Worm (Caenorhabditis elegans): ENCODE data around the gene nspg-5.

The nspg-5 gene

ce11 chrX:2969447-2969989 lies 12.3 kb upstream of the nspg-5 start:
- TF ChIP-seq ama-1 (optimal IDR thresholded peaks at IDR 0.05) (no peak), hnd-1 (tag; optimal IDR thresholded peaks at IDR 0.05) (no peak), sea-1 (GFP tag; conservative IDR thresholded peaks at IDR 0.05) (no peak)

ce11 chrX:2970212-2970611 lies 11.6 kb upstream of the nspg-5 start:
- TF ChIP-seq hnd-1 (tag; optimal IDR thresholded peaks at IDR 0.05) (no peak), sea-1 (GFP tag; conservative IDR thresholded peaks at IDR 0.05) (no peak), hmbx-1 (tag; optimal IDR thresholded peaks at IDR 0.05) (no peak), scrt-1 (GFP tag; IDR thresholded peaks at IDR 0.05) (no peak), hmg-4 (GFP tag; optimal IDR thresholded peaks at IDR 0.05) (no peak)

- no peak for TF ChIP-seq aly-1 (tag; optimal IDR thresholded peaks at IDR 0.05)
- no peak for TF ChIP-seq tra-4 (tag; optimal IDR thresholded peaks at IDR 0.05)
- TF ChIP-seq scrt-1 (GFP tag; IDR thresholded peaks at IDR 0.05) = no peak
- no peak for TF ChIP-seq pes-1 (GFP tag; IDR thresholded peaks at IDR 0.05)
- no peak for TF ChIP-seq tbx-11 (GFP tag; IDR thresholded peaks at IDR 0.05)
- no peak for TF ChIP-seq ceh-13 (GFP tag; optimal IDR thresholded peaks at IDR 0.05)
- no peak for TF ChIP-seq flt-1 (GFP tag; IDR thresholded peaks at IDR 0.05)
- no peak for TF ChIP-seq hmbx-1 (tag; optimal IDR thresholded peaks at IDR 0.05)
- no peak for TF ChIP-seq ama-1 (optimal IDR thresholded peaks at IDR 0.05)
- no peak for TF ChIP-seq F13C5.2 (tag; optimal IDR thresholded peaks at IDR 0.05)
- TF ChIP-seq hnd-1 (tag; optimal IDR thresholded peaks at IDR 0.05) = no peak
- TF ChIP-seq ets-7 (tag; optimal IDR thresholded peaks at IDR 0.05) = no peak
- TF ChIP-seq ceh-36 (tag; optimal IDR thresholded peaks at IDR 0.05) = no peak
- no peak for TF ChIP-seq tbx-37 (GFP tag; conservative IDR thresholded peaks at IDR 0.05)
- TF ChIP-seq B0310.2 (tag; optimal IDR thresholded peaks at IDR 0.05) = no peak
- no peak for TF ChIP-seq hmg-4 (GFP tag; optimal IDR thresholded peaks at IDR 0.05)
- TF ChIP-seq sea-1 (GFP tag; conservative IDR thresholded peaks at IDR 0.05) = no peak
Measured at ce11 chrX:2970804-2971395, 10.9 kb upstream of the nspg-5 start.

- no peak for TF ChIP-seq tra-4 (tag; optimal IDR thresholded peaks at IDR 0.05)
- TF ChIP-seq hmg-4 (GFP tag; optimal IDR thresholded peaks at IDR 0.05) = no peak
- no peak for TF ChIP-seq flt-1 (GFP tag; IDR thresholded peaks at IDR 0.05)
Measured at ce11 chrX:2971542-2971988, 10.2 kb upstream of the nspg-5 start.

ce11 chrX:2972272-2973042 lies 9.4 kb upstream of the nspg-5 start:
- TF ChIP-seq pes-1 (GFP tag; IDR thresholded peaks at IDR 0.05) (no peak), hmg-4 (GFP tag; optimal IDR thresholded peaks at IDR 0.05) (no peak), ceh-36 (tag; optimal IDR thresholded peaks at IDR 0.05) (no peak), ama-1 (optimal IDR thresholded peaks at IDR 0.05) (no peak), aly-1 (tag; optimal IDR thresholded peaks at IDR 0.05) (no peak), B0310.2 (tag; optimal IDR thresholded peaks at IDR 0.05) (no peak), tra-4 (tag; optimal IDR thresholded peaks at IDR 0.05) (no peak), flt-1 (GFP tag; IDR thresholded peaks at IDR 0.05) (no peak), tbx-37 (GFP tag; conservative IDR thresholded peaks at IDR 0.05) (no peak), hnd-1 (tag; optimal IDR thresholded peaks at IDR 0.05) (no peak), sea-1 (GFP tag; conservative IDR thresholded peaks at IDR 0.05) (no peak)

- TF ChIP-seq B0310.2 (tag; optimal IDR thresholded peaks at IDR 0.05) = no peak
- no peak for TF ChIP-seq scrt-1 (GFP tag; IDR thresholded peaks at IDR 0.05)
- TF ChIP-seq hnd-1 (tag; optimal IDR thresholded peaks at IDR 0.05) = no peak
- no peak for TF ChIP-seq sea-1 (GFP tag; conservative IDR thresholded peaks at IDR 0.05)
- no peak for TF ChIP-seq tbx-37 (GFP tag; conservative IDR thresholded peaks at IDR 0.05)
- TF ChIP-seq hmbx-1 (tag; optimal IDR thresholded peaks at IDR 0.05) = no peak
- TF ChIP-seq F13C5.2 (tag; optimal IDR thresholded peaks at IDR 0.05) = no peak
- TF ChIP-seq ama-1 (optimal IDR thresholded peaks at IDR 0.05) = no peak
- no peak for TF ChIP-seq aly-1 (tag; optimal IDR thresholded peaks at IDR 0.05)
- TF ChIP-seq ets-7 (tag; optimal IDR thresholded peaks at IDR 0.05) = no peak
Measured at ce11 chrX:2975421-2975820, 6.4 kb upstream of the nspg-5 start.

- TF ChIP-seq hmg-4 (GFP tag; optimal IDR thresholded peaks at IDR 0.05) (no peak), tra-4 (tag; optimal IDR thresholded peaks at IDR 0.05) (no peak), ets-7 (tag; optimal IDR thresholded peaks at IDR 0.05) (no peak), ceh-36 (tag; optimal IDR thresholded peaks at IDR 0.05) (no peak), hnd-1 (tag; optimal IDR thresholded peaks at IDR 0.05) (no peak), pes-1 (GFP tag; IDR thresholded peaks at IDR 0.05) (no peak), scrt-1 (GFP tag; IDR thresholded peaks at IDR 0.05) (no peak), tbx-11 (GFP tag; IDR thresholded peaks at IDR 0.05) (no peak), ceh-13 (GFP tag; optimal IDR thresholded peaks at IDR 0.05) (no peak), aly-1 (tag; optimal IDR thresholded peaks at IDR 0.05) (no peak), B0310.2 (tag; optimal IDR thresholded peaks at IDR 0.05) (no peak), tbx-37 (GFP tag; conservative IDR thresholded peaks at IDR 0.05) (no peak), ama-1 (optimal IDR thresholded peaks at IDR 0.05) (no peak), hmbx-1 (tag; optimal IDR thresholded peaks at IDR 0.05) (no peak), flt-1 (GFP tag; IDR thresholded peaks at IDR 0.05) (no peak), sea-1 (GFP tag; conservative IDR thresholded peaks at IDR 0.05) (no peak), F13C5.2 (tag; optimal IDR thresholded peaks at IDR 0.05) (no peak)
Measured at ce11 chrX:2976148-2976547, 5.7 kb upstream of the nspg-5 start, which contains the start of gene aakg-3. Gene aakg-3 (plus strand): TSS chrX:2976448.
